Fruit fly (Drosophila melanogaster): Measurements from ENCODE around the gene RpS19b.

RpS19b gene

dm6 chr3R:23912349-23912748, 21.0 kb downstream of the RpS19b start:
- TF ChIP-seq prd (optimal IDR thresholded peaks at IDR 0.05) (no peak), prd (GFP tag; IDR thresholded peaks at IDR 0.05) (no peak), sna (GFP tag; IDR thresholded peaks at IDR 0.05; ENCODE audit: partially characterized antibody) (no peak), Med (GFP tag) (peak; percentile 45), abd-A (tag; optimal IDR thresholded peaks at IDR 0.05) (peak; percentile 12), Ets65A (GFP tag) (peak; percentile 33), org-1 (GFP tag; optimal IDR thresholded peaks at IDR 0.05) (no peak), sr (GFP tag; IDR thresholded peaks at IDR 0.05) (peak; percentile 69; the same call in 2 of the 3 replicates), Ptx1 (GFP tag; IDR thresholded peaks at IDR 0.05) (no peak), ci (GFP tag; IDR thresholded peaks at IDR 0.05) (no peak), crol (GFP tag; IDR thresholded peaks at IDR 0.05) (peak; percentile 74), CG6683 (GFP tag; optimal IDR thresholded peaks at IDR 0.05) (no peak), CG3838 (GFP tag; optimal IDR thresholded peaks at IDR 0.05) (no peak), D19A (tag; optimal IDR thresholded peaks at IDR 0.05) (no peak), NFAT (GFP tag; IDR thresholded peaks at IDR 0.05) (0 out of 2 replicates have a peak, but pooled peaks have one; percentile 37), lmd (GFP tag; IDR thresholded peaks at IDR 0.05) (no peak), sd (tag; optimal IDR thresholded peaks at IDR 0.05) (no peak), CG12769 (tag; optimal IDR thresholded peaks at IDR 0.05) (peak; percentile 30)

- TF ChIP-seq CG5245 (GFP tag; optimal IDR thresholded peaks at IDR 0.05), result no peak
- no peak for TF ChIP-seq chm (GFP tag; IDR thresholded peaks at IDR 0.05)
- no peak for TF ChIP-seq CG12236 (GFP tag; optimal IDR thresholded peaks at IDR 0.05)
- no peak for TF ChIP-seq CG11398 (GFP tag; optimal IDR thresholded peaks at IDR 0.05)
- 0 out of 2 replicates have a peak, but pooled peaks have one; percentile 12 for TF ChIP-seq crol (GFP tag; IDR thresholded peaks at IDR 0.05)
- TF ChIP-seq CG15011 (GFP tag; optimal IDR thresholded peaks at IDR 0.05), result no peak
- TF ChIP-seq CG32532 (GFP tag; IDR thresholded peaks at IDR 0.05), result no peak
- TF ChIP-seq hkb (optimal IDR thresholded peaks at IDR 0.05), result no peak
- TF ChIP-seq hkb (GFP tag; IDR thresholded peaks at IDR 0.05), result no peak
- TF ChIP-seq Hr78 (GFP tag; optimal IDR thresholded peaks at IDR 0.05), result peak in 1 of 2 experiments; percentile 29
- no peak for TF ChIP-seq Dip2 (GFP tag; IDR thresholded peaks at IDR 0.05)
- no peak for TF ChIP-seq ci (GFP tag; IDR thresholded peaks at IDR 0.05)
- no peak for TF ChIP-seq fd3F (GFP tag; optimal IDR thresholded peaks at IDR 0.05)
- no peak for TF ChIP-seq CG10543 (GFP tag; optimal IDR thresholded peaks at IDR 0.05)
- TF ChIP-seq zen (tag; optimal IDR thresholded peaks at IDR 0.05), result no peak
- no peak for TF ChIP-seq HmgZ (tag; optimal IDR thresholded peaks at IDR 0.05)
- no peak for TF ChIP-seq MESR4 (GFP tag; optimal IDR thresholded peaks at IDR 0.05)
- TF ChIP-seq sr (GFP tag; IDR thresholded peaks at IDR 0.05), result 0 out of 3 replicates have a peak, but pooled peaks have one; percentile 10
- TF ChIP-seq Trl (optimal IDR thresholded peaks at IDR 0.05), result no peak
- no peak for TF ChIP-seq Trl (GFP tag; optimal IDR thresholded peaks at IDR 0.05)
- no peak for TF ChIP-seq hth (optimal IDR thresholded peaks at IDR 0.05)
- no peak for TF ChIP-seq CG11504 (tag; optimal IDR thresholded peaks at IDR 0.05)
- TF ChIP-seq grau (tag; optimal IDR thresholded peaks at IDR 0.05), result no peak
- TF ChIP-seq abd-A (tag; optimal IDR thresholded peaks at IDR 0.05), result peak; percentile 87
- no peak for TF ChIP-seq insv (GFP tag; optimal IDR thresholded peaks at IDR 0.05)
- no peak for TF ChIP-seq hbn (GFP tag; IDR thresholded peaks at IDR 0.05; ENCODE audit: partially characterized antibody)
- TF ChIP-seq CG16863 (GFP tag; optimal IDR thresholded peaks at IDR 0.05), result no peak
- TF ChIP-seq CG13123 (GFP tag; optimal IDR thresholded peaks at IDR 0.05), result no peak
- TF ChIP-seq vfl (GFP tag; optimal IDR thresholded peaks at IDR 0.05), result no peak
- peak; percentile 45 for TF ChIP-seq CG13894 (tag; optimal IDR thresholded peaks at IDR 0.05)
- TF ChIP-seq Chrac-16 (GFP tag; optimal IDR thresholded peaks at IDR 0.05), result no peak
- TF ChIP-seq gsb (GFP tag; IDR thresholded peaks at IDR 0.05), result no peak
- no peak for TF ChIP-seq peb (GFP tag; IDR thresholded peaks at IDR 0.05)
- no peak for TF ChIP-seq bab2 (GFP tag; optimal IDR thresholded peaks at IDR 0.05)
- TF ChIP-seq TFAM (GFP tag; optimal IDR thresholded peaks at IDR 0.05), result no peak
- no peak for TF ChIP-seq B-H2 (GFP tag; optimal IDR thresholded peaks at IDR 0.05)
- TF ChIP-seq CG12299 (tag; optimal IDR thresholded peaks at IDR 0.05), result no peak
Observed at dm6 chr3R:23911073-23911690, 22.1 kb downstream of the RpS19b start.
